Worm (Caenorhabditis elegans) whole organism, L2 larva: Measurements from ENCODE around the gene smcr-8.

Experiments
- C34F6.9 ChIP-seq: fragments of 150-350 bp; optimal IDR thresholded peaks from 2 replicates; lab custom pipeline; 2014; ENCODE audit warnings: missing biosample characterization, missing genetic modification characterization
- F13H6.1 ChIP-seq: sonication (generic microtip); optimal IDR thresholded peaks from 2 replicates; lab custom pipeline; 2016; ENCODE audit warnings: missing genetic modification characterization, missing compliant biosample characterization
- ZK546.5 ChIP-seq: sonication (generic microtip); optimal IDR thresholded peaks from 2 replicates; lab custom pipeline; 2017; ENCODE audit warnings: missing biosample characterization, missing genetic modification characterization
- alr-1 ChIP-seq: fragments of 150-350 bp; optimal IDR thresholded peaks from 2 replicates; lab custom pipeline; 2014; ENCODE audit warnings: missing biosample characterization, missing genetic modification characterization
- blmp-1 ChIP-seq: sonication (generic microtip); optimal IDR thresholded peaks from 2 replicates; lab custom pipeline; 2017; ENCODE audit warnings: missing genetic modification characterization, mild to moderate bottlenecking, missing compliant biosample characterization, antibody characterized with exemption, moderate library complexity; ENCODE audit not compliant: insufficient read depth
- ceh-16 ChIP-seq: fragments of 150-350 bp; optimal IDR thresholded peaks from 2 replicates; lab custom pipeline; 2014; ENCODE audit warnings: missing biosample characterization, missing genetic modification characterization
- crh-2 ChIP-seq: sonication (generic microtip); optimal IDR thresholded peaks from 2 replicates; lab custom pipeline; 2017; ENCODE audit warnings: missing biosample characterization, missing genetic modification characterization
- dmd-4 ChIP-seq: sonication (generic microtip); optimal IDR thresholded peaks from 2 replicates; lab custom pipeline; 2017; ENCODE audit warnings: missing biosample characterization, missing genetic modification characterization
- egl-27 ChIP-seq: sonication (generic microtip); optimal IDR thresholded peaks from 3 replicates; lab custom pipeline; 2017; ENCODE audit warnings: missing biosample characterization, missing genetic modification reagents, missing genetic modification characterization
- fos-1 ChIP-seq: fragments of 150-350 bp; optimal IDR thresholded peaks from 2 replicates; lab custom pipeline; 2014; ENCODE audit warnings: missing biosample characterization, missing genetic modification characterization
- gmeb-1 ChIP-seq: fragments of 150-350 bp; optimal IDR thresholded peaks from 2 replicates; lab custom pipeline; 2014; ENCODE audit warnings: missing biosample characterization, missing genetic modification characterization
- lin-11 ChIP-seq: fragments of 150-350 bp; sonication (generic microtip); optimal IDR thresholded peaks from 2 replicates; lab custom pipeline; 2014; ENCODE audit warnings: missing biosample characterization, missing genetic modification characterization, inconsistent platforms, mixed read lengths
- lin-39 ChIP-seq: fragments of 150-350 bp; optimal IDR thresholded peaks from 2 replicates; lab custom pipeline; 2014; ENCODE audit warnings: missing biosample characterization, missing genetic modification reagents, missing genetic modification characterization
- lsy-2 ChIP-seq, 2 experiments: fragments of 150-350 bp in 1 of 2; sonication (generic microtip) in 1 of 2; optimal IDR thresholded peaks; 2 replicates each; lab custom pipeline; 2014 to 2017; ENCODE audit warnings: missing biosample characterization in 2 of 2, missing genetic modification characterization in 2 of 2
- mab-5 ChIP-seq: fragments of 150-350 bp; optimal IDR thresholded peaks from 2 replicates; lab custom pipeline; 2014; ENCODE audit warnings: missing biosample characterization, missing genetic modification characterization
- mbf-1 ChIP-seq: sonication (generic microtip); optimal IDR thresholded peaks from 2 replicates; lab custom pipeline; 2017; ENCODE audit warnings: missing biosample characterization, missing genetic modification characterization
- mdl-1 ChIP-seq, 2 experiments: fragments of 150-350 bp in 1 of 2; sonication (generic microtip) in 1 of 2; optimal IDR thresholded peaks; 2 replicates each; lab custom pipeline; 2017; ENCODE audit warnings: missing biosample characterization in 2 of 2, missing genetic modification characterization in 2 of 2
- nhr-10 ChIP-seq: sonication (generic microtip); optimal IDR thresholded peaks from 2 replicates; lab custom pipeline; 2017; ENCODE audit warnings: missing biosample characterization, missing genetic modification characterization
- nhr-11 ChIP-seq: fragments of 150-350 bp; optimal IDR thresholded peaks from 2 replicates; lab custom pipeline; 2014; ENCODE audit warnings: missing biosample characterization, missing genetic modification characterization
- nhr-129 ChIP-seq: fragments of 150-350 bp; optimal IDR thresholded peaks from 2 replicates; lab custom pipeline; 2014; ENCODE audit warnings: missing biosample characterization, missing genetic modification characterization
- nhr-23 ChIP-seq: fragments of 150-350 bp; optimal IDR thresholded peaks from 2 replicates; lab custom pipeline; 2014; ENCODE audit warnings: missing biosample characterization, missing genetic modification reagents, missing genetic modification characterization
- nhr-25 ChIP-seq: fragments of 150-350 bp; sonication (generic microtip); optimal IDR thresholded peaks from 3 replicates; lab custom pipeline; 2014; ENCODE audit warnings: missing biosample characterization, missing genetic modification characterization
- nhr-77 ChIP-seq: fragments of 150-350 bp; optimal IDR thresholded peaks from 2 replicates; lab custom pipeline; 2014; ENCODE audit warnings: missing biosample characterization, missing genetic modification characterization
- peb-1 ChIP-seq: fragments of 150-350 bp; optimal IDR thresholded peaks from 2 replicates; lab custom pipeline; 2014; ENCODE audit warnings: missing biosample characterization, missing genetic modification characterization
- sem-4 ChIP-seq: fragments of 150-350 bp; optimal IDR thresholded peaks from 2 replicates; lab custom pipeline; 2014; ENCODE audit warnings: missing biosample characterization, missing genetic modification reagents, missing genetic modification characterization
- skn-1 ChIP-seq: sonication (generic microtip); optimal IDR thresholded peaks from 2 replicates; lab custom pipeline; 2017; ENCODE audit warnings: missing biosample characterization, missing genetic modification characterization
- sma-3 ChIP-seq: sonication (generic microtip); optimal IDR thresholded peaks from 2 replicates; lab custom pipeline; 2016; ENCODE audit warnings: missing genetic modification reagents, missing genetic modification characterization, missing compliant biosample characterization
- sma-9 ChIP-seq, 2 experiments: fragments of 150-350 bp in 1 of 2; sonication (generic microtip) in 1 of 2; optimal IDR thresholded peaks; 2 replicates each; lab custom pipeline; 2014 to 2016; ENCODE audit warnings: missing genetic modification characterization in 2 of 2, mild to moderate bottlenecking in 1 of 2, missing biosample characterization in 1 of 2, missing compliant biosample characterization in 1 of 2, missing genetic modification reagents in 1 of 2, moderate library complexity in 1 of 2
- unc-55 ChIP-seq: fragments of 150-350 bp; sonication (generic microtip); optimal IDR thresholded peaks from 3 replicates; lab custom pipeline; 2014; ENCODE audit warnings: missing biosample characterization, missing genetic modification reagents, missing genetic modification characterization
- zag-1 ChIP-seq: fragments of 150-350 bp; optimal IDR thresholded peaks from 2 replicates; lab custom pipeline; 2014; ENCODE audit warnings: missing biosample characterization, missing genetic modification characterization
- ztf-1 ChIP-seq: fragments of 200-800 bp; sonication (Bioruptor generic); conservative IDR thresholded peaks from 2 replicates; pipeline ENCODE4 v1.3.6; 2022; ENCODE audit warnings: missing genetic modification characterization, missing compliant biosample characterization
- ztf-11 ChIP-seq: sonication (generic microtip); optimal IDR thresholded peaks from 2 replicates; lab custom pipeline; 2017; ENCODE audit warnings: missing biosample characterization, missing genetic modification characterization
- ztf-4 ChIP-seq: fragments of 150-350 bp; optimal IDR thresholded peaks from 2 replicates; lab custom pipeline; 2014; ENCODE audit warnings: missing biosample characterization, missing genetic modification characterization

The smcr-8 gene

DNA sequence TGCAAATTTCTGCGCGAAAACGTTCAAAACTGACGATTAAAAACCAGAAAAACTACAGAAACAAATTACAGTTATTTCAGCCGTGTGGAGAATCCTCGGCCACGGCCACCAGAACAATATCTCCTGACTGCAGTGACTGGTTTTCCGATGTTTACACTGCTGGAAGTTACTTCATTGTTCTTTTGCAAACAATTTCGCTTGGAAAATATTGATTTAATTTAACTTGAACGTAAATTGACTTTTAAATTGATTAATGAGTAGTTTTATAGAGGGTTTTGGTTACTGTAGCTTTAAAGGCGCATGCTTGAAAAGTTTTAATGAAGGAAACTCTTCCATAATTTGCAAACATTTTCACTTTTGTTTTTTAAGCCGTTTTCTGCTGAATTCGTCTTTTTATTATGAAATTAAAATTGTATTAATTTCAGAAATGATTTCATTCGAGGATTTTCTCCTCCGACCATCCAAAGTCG lies at the start of gene smcr-8:
smcr-8 (plus strand) TSS at position 420 of the 470 bp plus-strand sequence.
- TF ChIP-seq nhr-10 (tag; lab: Kevin White, UChicago), result no peak
- no peak for TF ChIP-seq sma-3 (GFP tag; lab: Kevin White, UChicago)
- peak in 1 of 2 experiments; percentile 11 for TF ChIP-seq lsy-2 (tag; optimal IDR thresholded peaks at IDR 0.05; lab: Kevin White, UChicago)

DNA sequence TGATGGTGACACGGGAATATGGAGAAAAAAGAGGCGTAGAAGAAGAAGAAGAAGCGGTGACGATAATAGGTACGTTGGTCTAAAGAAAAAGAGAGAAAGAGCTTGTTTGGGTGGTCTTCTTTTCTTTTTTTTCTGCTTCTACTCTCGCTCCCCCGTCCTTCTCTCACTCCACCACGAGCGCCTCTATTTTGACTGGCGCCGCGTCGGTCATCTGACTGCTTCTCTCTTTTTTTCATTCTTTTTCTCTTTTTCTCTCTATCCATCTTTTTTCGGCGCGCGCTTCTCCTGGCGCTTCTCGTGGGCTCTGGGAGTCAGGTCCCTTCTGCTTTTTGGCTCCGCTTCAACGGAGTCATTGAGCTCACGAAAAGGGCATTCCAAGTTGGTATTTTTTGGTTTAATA lies 48.8 kb upstream of the smcr-8 start:
- TF ChIP-seq lsy-2 (tag; optimal IDR thresholded peaks at IDR 0.05; lab: Kevin White, UChicago) (peak in 1 of 2 experiments; percentile 51), unc-55 (GFP tag; lab: Kevin White, UChicago) (peak; percentile 65), nhr-25 (no peak), zag-1 (tag; lab: Kevin White, UChicago) (peak; percentile 68), sem-4 (tag; lab: Kevin White, UChicago) (peak; percentile 6), crh-2 (peak; percentile 22), lin-11 (tag; lab: Kevin White, UChicago) (peak; percentile 33), ZK546.5 (no peak), sma-9 (GFP tag; optimal IDR thresholded peaks at IDR 0.05; lab: Kevin White, UChicago) (peak; percentile 25), sma-9 (tag; optimal IDR thresholded peaks at IDR 0.05; lab: Kevin White, UChicago) (no peak), nhr-23 (tag; lab: Kevin White, UChicago) (no peak), nhr-11 (no peak), skn-1 (tag; lab: Kevin White, UChicago) (no peak), mdl-1 (tag; optimal IDR thresholded peaks at IDR 0.05; lab: Kevin White, UChicago) (peak; percentile 13 to 37), nhr-129 (tag; lab: Kevin White, UChicago) (peak; percentile 30), mab-5 (tag; lab: Kevin White, UChicago) (no peak), F13H6.1 (tag; lab: Kevin White, UChicago) (peak; percentile 57), C34F6.9 (tag; lab: Kevin White, UChicago) (peak; percentile 69)

DNA sequence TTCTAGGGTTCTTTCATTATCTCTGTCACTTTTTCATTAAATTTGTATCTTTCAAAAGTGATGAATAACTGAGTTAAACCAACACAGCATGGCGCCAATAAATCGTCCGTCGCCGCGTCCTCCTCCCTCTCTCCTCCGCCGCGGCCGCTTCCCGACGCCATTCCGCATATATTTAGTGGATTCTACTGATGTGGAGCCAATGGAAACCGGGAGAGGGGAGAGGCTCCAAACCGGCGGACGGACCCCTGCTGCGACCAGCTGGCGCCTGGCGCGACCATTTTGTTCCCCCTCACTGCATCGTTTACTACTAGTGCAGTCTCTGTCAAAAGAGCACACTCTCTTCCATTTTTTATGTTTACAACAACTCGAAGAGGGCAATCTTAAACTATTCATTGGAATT lies 48.0 kb upstream of the smcr-8 start:
- TF ChIP-seq C34F6.9 (tag; lab: Kevin White, UChicago) (peak; percentile 20), ceh-16 (no peak), lin-39 (tag; lab: Kevin White, UChicago) (no peak), nhr-77 (tag; lab: Kevin White, UChicago) (no peak), fos-1 (tag; lab: Kevin White, UChicago) (no peak), lsy-2 (tag; optimal IDR thresholded peaks at IDR 0.05; lab: Kevin White, UChicago) (peak in 1 of 2 experiments; percentile 25), mbf-1 (tag; lab: Kevin White, UChicago) (no peak), mdl-1 (tag; optimal IDR thresholded peaks at IDR 0.05; lab: Kevin White, UChicago) (no peak), blmp-1 (tag; lab: Kevin White, UChicago) (no peak), egl-27 (tag; lab: Kevin White, UChicago) (no peak), ztf-11 (no peak), lin-11 (tag; lab: Kevin White, UChicago) (no peak), gmeb-1 (tag; lab: Kevin White, UChicago) (no peak)

DNA sequence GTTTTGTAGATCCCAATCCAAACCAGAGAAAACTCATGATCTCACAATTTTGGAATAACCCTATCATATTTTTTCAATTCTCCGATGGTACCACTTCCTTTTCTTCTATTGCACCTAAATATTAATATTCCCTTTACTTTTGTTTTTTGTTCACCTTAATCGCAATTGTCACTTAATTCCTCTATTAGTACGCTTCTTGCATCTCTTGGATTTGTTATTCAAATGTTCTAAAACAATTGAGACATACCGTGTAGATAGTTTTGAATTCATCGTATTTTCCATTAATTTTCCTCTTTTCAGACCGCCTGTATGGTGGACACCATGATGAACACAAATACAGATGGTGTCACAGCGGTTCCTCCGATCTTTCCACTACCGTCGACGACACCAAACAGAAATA lies 47.4 kb upstream of the smcr-8 start, which contains the start of gene flh-2:
flh-2 (plus strand) TSS at position 301 of the 400 bp plus-strand sequence.
- no peak for TF ChIP-seq crh-2
- TF ChIP-seq peb-1 (tag; lab: Kevin White, UChicago), result no peak
- TF ChIP-seq sma-3 (GFP tag; lab: Kevin White, UChicago), result no peak
- no peak for TF ChIP-seq ztf-1
- TF ChIP-seq egl-27 (tag; lab: Kevin White, UChicago), result no peak
- TF ChIP-seq C34F6.9 (tag; lab: Kevin White, UChicago), result no peak
- TF ChIP-seq alr-1 (tag; lab: Kevin White, UChicago), result no peak
- TF ChIP-seq sem-4 (tag; lab: Kevin White, UChicago), result no peak
- TF ChIP-seq nhr-10 (tag; lab: Kevin White, UChicago), result no peak
- TF ChIP-seq unc-55 (GFP tag; lab: Kevin White, UChicago), result no peak
- no peak for TF ChIP-seq dmd-4 (tag; lab: Kevin White, UChicago)
- no peak for TF ChIP-seq nhr-77 (tag; lab: Kevin White, UChicago)
- no peak for TF ChIP-seq nhr-129 (tag; lab: Kevin White, UChicago)
- TF ChIP-seq mbf-1 (tag; lab: Kevin White, UChicago), result no peak
- no peak for TF ChIP-seq lsy-2 (tag; optimal IDR thresholded peaks at IDR 0.05; lab: Kevin White, UChicago)
- no peak for TF ChIP-seq ZK546.5

DNA sequence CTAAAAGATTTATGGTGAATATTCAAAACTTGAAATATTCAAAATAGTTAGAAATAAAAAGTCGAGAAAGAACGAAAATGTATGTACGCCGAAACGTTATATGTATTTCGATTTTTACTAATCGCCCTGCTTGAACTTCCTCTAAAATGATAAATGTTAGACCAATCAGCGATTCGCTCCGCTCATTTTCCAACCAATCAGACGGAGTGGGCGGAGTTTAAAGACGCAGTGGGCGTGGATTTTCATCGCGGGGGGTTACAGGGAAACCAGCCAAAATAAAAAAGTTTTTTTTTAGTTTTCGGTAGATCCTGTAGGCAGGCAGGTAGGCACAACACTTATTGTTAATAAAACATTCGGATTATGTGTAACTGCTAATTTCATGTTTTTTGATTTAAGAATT lies 46.2 kb upstream of the smcr-8 start:
- TF ChIP-seq ztf-4 (tag; lab: Kevin White, UChicago), result no peak
- no peak for TF ChIP-seq egl-27 (tag; lab: Kevin White, UChicago)
- TF ChIP-seq nhr-77 (tag; lab: Kevin White, UChicago), result no peak
- no peak for TF ChIP-seq ztf-11
